Worm (Caenorhabditis elegans): ENCODE data around the gene T23F4.2.

The T23F4.2 gene

DNA sequence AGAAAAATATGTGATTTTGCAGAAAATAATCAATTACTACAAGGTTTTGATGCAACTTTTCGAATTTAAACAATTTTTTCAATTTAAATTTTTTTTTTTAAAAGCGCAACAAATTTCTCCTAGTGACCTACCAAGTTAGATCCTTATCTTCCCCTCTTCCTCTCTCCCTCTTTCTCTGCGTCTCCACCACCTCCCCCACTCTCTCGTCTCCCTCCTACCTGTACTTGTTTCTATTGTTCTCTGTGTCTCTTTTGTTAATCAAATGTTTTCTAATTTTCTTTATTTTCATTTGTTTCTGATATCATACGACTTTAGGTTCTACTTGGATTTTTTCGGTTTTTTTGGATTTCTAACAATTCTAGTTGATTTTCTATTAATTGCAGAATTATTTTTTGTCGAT is 24.8 kb downstream of the T23F4.2 start:
- peak; percentile 34 for TF ChIP-seq nhr-28 (tag; optimal IDR thresholded peaks at IDR 0.05)
- no peak for TF ChIP-seq daf-16 (GFP tag; optimal IDR thresholded peaks at IDR 0.05)
- peak; percentile 62 for TF ChIP-seq daf-16 (tag; optimal IDR thresholded peaks at IDR 0.05)
- peak; percentile 23; the same call in 1 of the 2 replicates for TF ChIP-seq dmd-6 (GFP tag; IDR thresholded peaks at IDR 0.05)
- peak; percentile 54 for TF ChIP-seq mes-2 (tag; optimal IDR thresholded peaks at IDR 0.05; ENCODE audit: poor library complexity, severe bottlenecking)
- peak; percentile 53 for TF ChIP-seq dve-1 (tag; optimal IDR thresholded peaks at IDR 0.05; ENCODE audit: insufficient read depth)
- peak; percentile 39 for TF ChIP-seq mep-1 (tag; optimal IDR thresholded peaks at IDR 0.05)
- TF ChIP-seq php-3 (GFP tag; IDR thresholded peaks at IDR 0.05): no peak
- TF ChIP-seq fkh-10 (GFP tag; optimal IDR thresholded peaks at IDR 0.05): no peak

ce11 chrII:1189652-1190051 is 26.3 kb downstream of the T23F4.2 start:
- TF ChIP-seq hlh-11 (tag; optimal IDR thresholded peaks at IDR 0.05) (peak; percentile 33), daf-16 (GFP tag; optimal IDR thresholded peaks at IDR 0.05) (no peak), daf-16 (tag; optimal IDR thresholded peaks at IDR 0.05) (peak; percentile 21), hlh-30 (tag; optimal IDR thresholded peaks at IDR 0.05; ENCODE audit: insufficient read depth) (peak; percentile 5), mxl-2 (GFP tag; conservative IDR thresholded peaks at IDR 0.05) (no peak), unc-130 (GFP tag; optimal IDR thresholded peaks at IDR 0.05) (no peak), nhr-28 (tag; optimal IDR thresholded peaks at IDR 0.05) (peak; percentile 36)

DNA sequence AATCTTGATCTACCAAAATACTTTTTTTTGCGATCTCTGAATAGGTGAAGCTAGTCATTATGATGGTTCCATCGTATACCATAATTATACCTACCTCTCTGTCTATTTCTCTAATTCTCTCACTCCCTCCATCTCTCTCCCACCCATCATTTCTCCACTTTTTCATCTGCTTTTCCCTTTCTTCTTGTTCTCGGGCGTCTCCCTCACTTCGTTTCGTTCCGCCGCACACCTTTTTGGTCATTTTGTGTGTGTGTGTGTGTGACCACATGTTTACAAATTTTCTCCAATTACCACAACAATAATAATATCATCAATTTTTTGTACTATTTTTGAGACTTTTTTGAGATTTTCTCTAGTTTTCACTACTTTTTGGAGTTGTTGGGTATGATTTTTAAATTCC is 28.5 kb downstream of the T23F4.2 start:
- no peak for TF ChIP-seq daf-16 (GFP tag; optimal IDR thresholded peaks at IDR 0.05)
- peak; percentile 42 for TF ChIP-seq daf-16 (tag; optimal IDR thresholded peaks at IDR 0.05)
- TF ChIP-seq dve-1 (tag; optimal IDR thresholded peaks at IDR 0.05; ENCODE audit: insufficient read depth): peak; percentile 34
- no peak for TF ChIP-seq dmd-9 (GFP tag; IDR thresholded peaks at IDR 0.05)
- peak; percentile 4 for TF ChIP-seq hlh-30 (tag; optimal IDR thresholded peaks at IDR 0.05; ENCODE audit: insufficient read depth)
- peak; percentile 5 for TF ChIP-seq nhr-28 (tag; optimal IDR thresholded peaks at IDR 0.05)
- no peak for TF ChIP-seq madf-5 (GFP tag; IDR thresholded peaks at IDR 0.05)
- no peak for TF ChIP-seq gei-8 (GFP tag; optimal IDR thresholded peaks at IDR 0.05)

ce11 chrII:1196129-1196528 is 32.8 kb downstream of the T23F4.2 start:
- TF ChIP-seq nhr-77 (tag; optimal IDR thresholded peaks at IDR 0.05) (no peak), hlh-11 (tag; optimal IDR thresholded peaks at IDR 0.05) (no peak), Y48G9A.11 (GFP tag; IDR thresholded peaks at IDR 0.05) (no peak), gei-8 (GFP tag; optimal IDR thresholded peaks at IDR 0.05) (no peak), lsy-2 (tag; optimal IDR thresholded peaks at IDR 0.05) (no peak), aha-1 (tag) (peak; percentile 45), nhr-111 (GFP tag; optimal IDR thresholded peaks at IDR 0.05) (no peak), nhr-76 (tag; optimal IDR thresholded peaks at IDR 0.05) (no peak)

- no peak for TF ChIP-seq arid-1 (GFP tag; conservative IDR thresholded peaks at IDR 0.05)
- no peak for TF ChIP-seq lin-29 (GFP tag; IDR thresholded peaks at IDR 0.05)
- no peak for TF ChIP-seq R02D3.7 (tag; optimal IDR thresholded peaks at IDR 0.05)
- no peak for TF ChIP-seq mes-2 (tag; optimal IDR thresholded peaks at IDR 0.05; ENCODE audit: poor library complexity, severe bottlenecking)
- no peak for TF ChIP-seq unc-130 (GFP tag; optimal IDR thresholded peaks at IDR 0.05)
- no peak for TF ChIP-seq ztf-7 (tag; optimal IDR thresholded peaks at IDR 0.05)
- no peak for TF ChIP-seq T20F7.1 (GFP tag; optimal IDR thresholded peaks at IDR 0.05)
- no peak for TF ChIP-seq nhr-42 (GFP tag; IDR thresholded peaks at IDR 0.05)
- TF ChIP-seq mep-1 (tag; optimal IDR thresholded peaks at IDR 0.05): no peak
- no peak for TF ChIP-seq mxl-2 (GFP tag; conservative IDR thresholded peaks at IDR 0.05)
- no peak for TF ChIP-seq attf-4 (tag; optimal IDR thresholded peaks at IDR 0.05)
- TF ChIP-seq lsy-2 (tag; optimal IDR thresholded peaks at IDR 0.05): no peak
Measured at ce11 chrII:1197074-1197473, 33.7 kb downstream of the T23F4.2 start, which contains the start of gene F53A10.2. Gene F53A10.2 (plus strand): TSS chrII:1197374.

DNA sequence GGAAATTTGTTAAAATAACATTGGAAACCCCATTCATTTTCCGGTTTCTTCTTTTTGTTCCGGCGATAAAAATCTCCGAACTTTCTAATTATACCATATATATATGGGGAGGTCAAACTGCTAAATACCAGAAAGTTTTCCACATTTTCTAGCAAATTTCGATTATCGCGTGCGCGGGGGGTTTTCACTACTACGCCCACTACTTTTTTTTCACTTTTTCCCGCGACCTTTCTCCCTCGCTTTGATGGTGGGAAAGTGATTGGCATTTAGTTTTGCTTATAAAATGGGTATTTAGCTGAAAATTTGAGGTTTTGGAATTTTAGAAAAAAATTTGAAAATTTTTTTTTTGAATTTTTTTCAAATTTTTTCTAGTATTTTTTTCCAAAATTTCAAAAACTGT is 36.6 kb downstream of the T23F4.2 start:
- TF ChIP-seq zip-11 (GFP tag; IDR thresholded peaks at IDR 0.05) (no peak), zip-2 (tag; optimal IDR thresholded peaks at IDR 0.05) (no peak), lin-13 (GFP tag; optimal IDR thresholded peaks at IDR 0.05) (no peak), dmd-8 (GFP tag; IDR thresholded peaks at IDR 0.05) (no peak), fos-1 (tag; optimal IDR thresholded peaks at IDR 0.05) (no peak), ztf-7 (tag; optimal IDR thresholded peaks at IDR 0.05) (no peak), nhr-77 (tag; optimal IDR thresholded peaks at IDR 0.05) (no peak), mdl-1 (tag; optimal IDR thresholded peaks at IDR 0.05) (no peak), Y75B8A.6 (GFP tag; IDR thresholded peaks at IDR 0.05) (no peak), sdz-12 (GFP tag; optimal IDR thresholded peaks at IDR 0.05) (no peak), Y105C5A.15 (GFP tag; IDR thresholded peaks at IDR 0.05) (no peak)
